Worm (Caenorhabditis elegans): ENCODE data around the gene K11D9.3.
A peak's percentile ranks its signal among the peaks of the same experiment; 100 is the strongest.

ce11 chrIII:10759050-10760023 is 42.7 kb downstream of the K11D9.3 start, which contains the start of gene tasp-1:
- TF ChIP-seq ztf-16 (tag; optimal IDR thresholded peaks at IDR 0.05) (peak; percentile 100), lin-11 (tag; optimal IDR thresholded peaks at IDR 0.05) (peak; percentile 76), tbx-7 (tag; optimal IDR thresholded peaks at IDR 0.05) (peak; percentile 91), pros-1 (tag; optimal IDR thresholded peaks at IDR 0.05) (peak; percentile 100), pha-4 (tag; optimal IDR thresholded peaks at IDR 0.05) (no peak), C08G9.2 (tag; optimal IDR thresholded peaks at IDR 0.05) (peak; percentile 98), nhr-11 (tag; optimal IDR thresholded peaks at IDR 0.05) (peak; percentile 89), F13H6.1 (tag; optimal IDR thresholded peaks at IDR 0.05) (peak; percentile 98), nhr-232 (tag; optimal IDR thresholded peaks at IDR 0.05) (peak; percentile 62), pqm-1 (tag; optimal IDR thresholded peaks at IDR 0.05) (peak; percentile 99), ceh-30 (tag; optimal IDR thresholded peaks at IDR 0.05) (peak; percentile 29)
